Worm (Caenorhabditis elegans): Measurements from ENCODE around the gene C26B2.2.

Gene C26B2.2

ce11 chrIV:8042005-8042404, 20.1 kb upstream of the C26B2.2 start:
- TF ChIP-seq him-1 (tag; optimal IDR thresholded peaks at IDR 0.05) = no peak
- no peak for TF ChIP-seq W03F9.2 (tag; optimal IDR thresholded peaks at IDR 0.05)
- no peak for TF ChIP-seq dao-5 (tag; optimal IDR thresholded peaks at IDR 0.05)

- TF ChIP-seq W03F9.2 (tag; optimal IDR thresholded peaks at IDR 0.05) (no peak), dao-5 (tag; optimal IDR thresholded peaks at IDR 0.05) (no peak), him-1 (tag; optimal IDR thresholded peaks at IDR 0.05) (peak; percentile 21)
Observed at ce11 chrIV:8040610-8041317, 18.8 kb upstream of the C26B2.2 start.

ce11 chrIV:8036492-8036891, 14.6 kb upstream of the C26B2.2 start:
- TF ChIP-seq him-1 (tag; optimal IDR thresholded peaks at IDR 0.05) = no peak
- no peak for TF ChIP-seq W03F9.2 (tag; optimal IDR thresholded peaks at IDR 0.05)
- TF ChIP-seq dao-5 (tag; optimal IDR thresholded peaks at IDR 0.05) = no peak

- no peak for TF ChIP-seq W03F9.2 (tag; optimal IDR thresholded peaks at IDR 0.05)
- no peak for TF ChIP-seq him-1 (tag; optimal IDR thresholded peaks at IDR 0.05)
Observed at ce11 chrIV:8034182-8034581, 12.3 kb upstream of the C26B2.2 start.

- TF ChIP-seq dao-5 (tag; optimal IDR thresholded peaks at IDR 0.05) = no peak
- no peak for TF ChIP-seq him-1 (tag; optimal IDR thresholded peaks at IDR 0.05)
- no peak for TF ChIP-seq W03F9.2 (tag; optimal IDR thresholded peaks at IDR 0.05)
Observed at ce11 chrIV:8032135-8032915, 10.4 kb upstream of the C26B2.2 start.

- TF ChIP-seq W03F9.2 (tag; optimal IDR thresholded peaks at IDR 0.05) = no peak
- TF ChIP-seq dao-5 (tag; optimal IDR thresholded peaks at IDR 0.05) = no peak
- no peak for TF ChIP-seq him-1 (tag; optimal IDR thresholded peaks at IDR 0.05)
Observed at ce11 chrIV:8030099-8030498, 8.2 kb upstream of the C26B2.2 start.

- TF ChIP-seq dao-5 (tag; optimal IDR thresholded peaks at IDR 0.05) = no peak
- TF ChIP-seq W03F9.2 (tag; optimal IDR thresholded peaks at IDR 0.05) = no peak
- TF ChIP-seq him-1 (tag; optimal IDR thresholded peaks at IDR 0.05) = no peak
Observed at ce11 chrIV:8029413-8029812, 7.5 kb upstream of the C26B2.2 start, which contains the start of gene nhr-31. Gene nhr-31, minus strand, starts transcription at chrIV:8029513.

ce11 chrIV:8028372-8028771, 6.5 kb upstream of the C26B2.2 start:
- TF ChIP-seq dao-5 (tag; optimal IDR thresholded peaks at IDR 0.05) = no peak
- TF ChIP-seq him-1 (tag; optimal IDR thresholded peaks at IDR 0.05) = no peak
- no peak for TF ChIP-seq W03F9.2 (tag; optimal IDR thresholded peaks at IDR 0.05)

- no peak for TF ChIP-seq dao-5 (tag; optimal IDR thresholded peaks at IDR 0.05)
Observed at ce11 chrIV:8027293-8027866, 5.5 kb upstream of the C26B2.2 start.

- TF ChIP-seq him-1 (tag; optimal IDR thresholded peaks at IDR 0.05) = no peak
- TF ChIP-seq W03F9.2 (tag; optimal IDR thresholded peaks at IDR 0.05) = no peak
- TF ChIP-seq dao-5 (tag; optimal IDR thresholded peaks at IDR 0.05) = no peak
Observed at ce11 chrIV:8026361-8026760, 4.4 kb upstream of the C26B2.2 start.

ce11 chrIV:8023861-8024260, 1.9 kb upstream of the C26B2.2 start:
- TF ChIP-seq W03F9.2 (tag; optimal IDR thresholded peaks at IDR 0.05) (no peak), him-1 (tag; optimal IDR thresholded peaks at IDR 0.05) (no peak), dao-5 (tag; optimal IDR thresholded peaks at IDR 0.05) (no peak)

- TF ChIP-seq W03F9.2 (tag; optimal IDR thresholded peaks at IDR 0.05) = no peak
- TF ChIP-seq him-1 (tag; optimal IDR thresholded peaks at IDR 0.05) = no peak
- no peak for TF ChIP-seq dao-5 (tag; optimal IDR thresholded peaks at IDR 0.05)
Observed at ce11 chrIV:8019772-8020496, 2.0 kb downstream of the C26B2.2 start, which contains the start of gene dnc-4. Gene dnc-4, minus strand, starts transcription at chrIV:8019808.

ce11 chrIV:8016694-8017093, 5.2 kb downstream of the C26B2.2 start, which contains the start of gene elpc-4:
Gene elpc-4, plus strand, starts transcription at chrIV:8016994.
- TF ChIP-seq dao-5 (tag; optimal IDR thresholded peaks at IDR 0.05) (no peak), W03F9.2 (tag; optimal IDR thresholded peaks at IDR 0.05) (no peak), him-1 (tag; optimal IDR thresholded peaks at IDR 0.05) (no peak)

All from whole organism, L4/young adult.